Fruit fly (Drosophila melanogaster): ENCODE results near the gene CG8260.

dm6 chrX:15709624-15709983 lies 46.5 kb upstream of the CG8260 start:
- no peak for TF ChIP-seq caup (GFP tag; optimal IDR thresholded peaks at IDR 0.05; ENCODE audit: severe bottlenecking)
- no peak for TF ChIP-seq CG10654 (GFP tag; optimal IDR thresholded peaks at IDR 0.05)
- no peak for TF ChIP-seq toy (GFP tag; IDR thresholded peaks at IDR 0.05)
- no peak for TF ChIP-seq Blimp-1 (GFP tag; optimal IDR thresholded peaks at IDR 0.05)
- TF ChIP-seq Dref (GFP tag; IDR thresholded peaks at IDR 0.05): no peak
- no peak for TF ChIP-seq CG1647 (GFP tag; optimal IDR thresholded peaks at IDR 0.05)
- TF ChIP-seq CG13894 (tag; optimal IDR thresholded peaks at IDR 0.05): no peak
